Fruit fly (Drosophila melanogaster) whole organism, embryonic: ENCODE results near the gene Mrgn1.

Experiments
- B-H1 ChIP-seq: fragments of 200-800 bp; sonication (Bioruptor generic); IDR thresholded peaks from 3 replicates; pipeline ENCODE4 v1.3.6; 2022; ENCODE audit warnings: missing biosample characterization, missing genetic modification characterization
- B-H2 ChIP-seq: fragments of 200-800 bp; sonication (Bioruptor generic); optimal IDR thresholded peaks from 2 replicates; lab custom pipeline; 2018; ENCODE audit warnings: missing biosample characterization, mild to moderate bottlenecking, missing genetic modification characterization
- Bteb2 ChIP-seq: fragments of 200-800 bp; sonication (Bioruptor generic); optimal IDR thresholded peaks from 2 replicates; lab custom pipeline; 2016; ENCODE audit warnings: missing biosample characterization, missing genetic modification characterization
- CG11723 ChIP-seq: fragments of 200-800 bp; sonication (Bioruptor generic); optimal IDR thresholded peaks from 2 replicates; lab custom pipeline; 2017; ENCODE audit warnings: missing biosample characterization, mild to moderate bottlenecking, missing genetic modification characterization
- CG13296 ChIP-seq: fragments of 200-800 bp; sonication (Bioruptor generic); optimal IDR thresholded peaks from 3 replicates; lab custom pipeline; 2018; ENCODE audit warnings: missing biosample characterization, mild to moderate bottlenecking, missing genetic modification characterization
- CG15479 ChIP-seq: fragments of 200-800 bp; sonication (Bioruptor generic); optimal IDR thresholded peaks from 3 replicates; lab custom pipeline; 2019; ENCODE audit warnings: missing biosample characterization, mild to moderate bottlenecking, missing genetic modification characterization, moderate library complexity
- CG15514 ChIP-seq: fragments of 200-800 bp; sonication (Bioruptor generic); optimal IDR thresholded peaks from 3 replicates; lab custom pipeline; 2017; ENCODE audit warnings: missing biosample characterization, missing genetic modification characterization, mild to moderate bottlenecking, moderate library complexity, missing genetic modification reagents
- CG15696 ChIP-seq: fragments of 200-800 bp; sonication (Bioruptor generic); optimal IDR thresholded peaks from 2 replicates; lab custom pipeline; 2019; ENCODE audit warnings: missing biosample characterization, mild to moderate bottlenecking, missing genetic modification characterization, moderate library complexity
- CG16863 ChIP-seq: fragments of 200-800 bp; sonication (Bioruptor generic); optimal IDR thresholded peaks from 3 replicates; lab custom pipeline; 2016; ENCODE audit warnings: missing biosample characterization, missing genetic modification characterization
- CG2712 ChIP-seq: fragments of 200-800 bp; optimal IDR thresholded peaks from 3 replicates; lab custom pipeline; 2019; ENCODE audit warnings: missing biosample characterization, mild to moderate bottlenecking, missing genetic modification characterization, moderate library complexity
- CG2889 ChIP-seq: fragments of 200-800 bp; sonication (Bioruptor generic); IDR thresholded peaks from 3 replicates; pipeline ENCODE4 v1.3.6; 2022; ENCODE audit warnings: missing biosample characterization, missing genetic modification characterization
- CG3838 ChIP-seq: fragments of 200-800 bp; sonication (Bioruptor generic); optimal IDR thresholded peaks from 3 replicates; lab custom pipeline; 2016; ENCODE audit warnings: missing biosample characterization, missing genetic modification characterization
- CG42726 ChIP-seq: fragments of 200-800 bp; sonication (Bioruptor generic); IDR thresholded peaks from 2 replicates; pipeline ENCODE4 v1.3.6; 2022; ENCODE audit warnings: missing biosample characterization, missing genetic modification characterization; ENCODE audit not compliant: partially characterized antibody
- CG6654 ChIP-seq: fragments of 200-800 bp; sonication (Bioruptor generic); optimal IDR thresholded peaks from 2 replicates; lab custom pipeline; 2017; ENCODE audit warnings: missing biosample characterization, mild to moderate bottlenecking, missing genetic modification characterization
- CG8089 ChIP-seq: fragments of 200-800 bp; sonication (Bioruptor generic); optimal IDR thresholded peaks from 3 replicates; lab custom pipeline; 2016; ENCODE audit warnings: missing biosample characterization, missing genetic modification characterization
- CTCF ChIP-seq: fragments of 200-800 bp; sonication (Bioruptor generic); optimal IDR thresholded peaks from 2 replicates; lab custom pipeline; 2017; ENCODE audit warnings: missing biosample characterization, mild to moderate bottlenecking, missing genetic modification characterization, moderate library complexity
- Dad ChIP-seq: fragments of 200-800 bp; sonication (Bioruptor generic); optimal IDR thresholded peaks from 3 replicates; lab custom pipeline; 2016; ENCODE audit warnings: missing biosample characterization, missing genetic modification characterization
- Dll ChIP-seq: fragments of 200-800 bp; sonication (Bioruptor generic); IDR thresholded peaks from 4 replicates; pipeline ENCODE4 v1.3.6; 2022; ENCODE audit warnings: missing biosample characterization, missing genetic modification characterization; ENCODE audit not compliant: partially characterized antibody
- E2f2 ChIP-seq: fragments of 200-800 bp; sonication (Bioruptor generic); IDR thresholded peaks from 2 replicates; pipeline ENCODE4 v1.3.6; 2022; ENCODE audit warnings: missing biosample characterization, missing genetic modification characterization
- Gsc ChIP-seq: fragments of 200-800 bp; sonication (Bioruptor generic); IDR thresholded peaks from 2 replicates; pipeline ENCODE4 v1.3.6; 2022; ENCODE audit warnings: missing biosample characterization, missing genetic modification characterization
- Jarid2 ChIP-seq: fragments of 200-800 bp; sonication (Bioruptor generic); optimal IDR thresholded peaks from 3 replicates; lab custom pipeline; 2017; ENCODE audit warnings: mild to moderate bottlenecking, missing biosample characterization, missing genetic modification reagents, missing genetic modification characterization
- Max ChIP-seq: fragments of 200-800 bp; sonication (Bioruptor generic); optimal IDR thresholded peaks from 2 replicates; lab custom pipeline; 2016; ENCODE audit warnings: missing biosample characterization, mild to moderate bottlenecking, missing genetic modification characterization
- NC2β ChIP-seq: fragments of 200-800 bp; sonication (Bioruptor generic); optimal IDR thresholded peaks from 2 replicates; lab custom pipeline; 2016; ENCODE audit warnings: missing biosample characterization, missing genetic modification characterization
- Oaz ChIP-seq: fragments of 200-800 bp; sonication (Bioruptor generic); IDR thresholded peaks from 2 replicates; pipeline ENCODE4 v1.3.6; 2022; ENCODE audit warnings: missing biosample characterization, missing genetic modification characterization
- Ssrp ChIP-seq: fragments of 200-800 bp; sonication (Bioruptor generic); optimal IDR thresholded peaks from 2 replicates; lab custom pipeline; 2018; ENCODE audit warnings: missing biosample characterization, mild to moderate bottlenecking, missing genetic modification characterization, moderate library complexity
- Vsx1 ChIP-seq: fragments of 200-800 bp; sonication (Bioruptor generic); optimal IDR thresholded peaks from 2 replicates; lab custom pipeline; 2017; ENCODE audit warnings: missing biosample characterization, mild to moderate bottlenecking, missing genetic modification characterization, missing genetic modification reagents
- ash1 ChIP-seq: fragments of 200-800 bp; sonication (Bioruptor generic); optimal IDR thresholded peaks from 2 replicates; lab custom pipeline; 2018; ENCODE audit warnings: missing biosample characterization, mild to moderate bottlenecking, missing genetic modification characterization
- bsh ChIP-seq, 2 experiments: fragments of 200-800 bp; sonication (Bioruptor generic); optimal IDR thresholded peaks; 2 replicates each; lab custom pipeline; 2017 to 2018; ENCODE audit warnings: mild to moderate bottlenecking in 2 of 2, missing biosample characterization in 2 of 2, missing genetic modification characterization in 2 of 2, moderate library complexity in 1 of 2
- dm ChIP-seq: fragments of 200-800 bp; sonication (Bioruptor generic); optimal IDR thresholded peaks from 3 replicates; lab custom pipeline; 2016; ENCODE audit warnings: missing biosample characterization, missing genetic modification characterization
- en ChIP-seq: fragments of 200-800 bp; sonication (Bioruptor generic); optimal IDR thresholded peaks from 2 replicates; lab custom pipeline; 2016; ENCODE audit warnings: missing biosample characterization, missing genetic modification characterization
- fd96Cb ChIP-seq: fragments of 200-800 bp; sonication (Bioruptor generic); optimal IDR thresholded peaks from 2 replicates; lab custom pipeline; 2018; ENCODE audit warnings: missing biosample characterization, mild to moderate bottlenecking, missing genetic modification characterization, moderate library complexity
- ftz-f1 ChIP-seq: fragments of 200-800 bp; sonication (Bioruptor generic); optimal IDR thresholded peaks from 2 replicates; lab custom pipeline; 2016; ENCODE audit warnings: missing biosample characterization, missing genetic modification characterization
- gcm ChIP-seq: fragments of 200-800 bp; sonication (Bioruptor generic); optimal IDR thresholded peaks from 2 replicates; lab custom pipeline; 2019; ENCODE audit warnings: missing biosample characterization, mild to moderate bottlenecking, missing genetic modification characterization, moderate library complexity
- gcm2 ChIP-seq: fragments of 200-800 bp; sonication (Bioruptor generic); optimal IDR thresholded peaks from 2 replicates; lab custom pipeline; 2016; ENCODE audit warnings: missing biosample characterization, missing genetic modification characterization
- grau ChIP-seq: fragments of 200-800 bp; optimal IDR thresholded peaks from 3 replicates; lab custom pipeline; 2019; ENCODE audit warnings: missing biosample characterization, mild to moderate bottlenecking, missing genetic modification characterization, moderate library complexity
- hbn ChIP-seq: fragments of 200-800 bp; sonication (Bioruptor generic); IDR thresholded peaks from 2 replicates; pipeline ENCODE4 v1.3.6; 2022; ENCODE audit warnings: missing biosample characterization, missing genetic modification characterization; ENCODE audit not compliant: partially characterized antibody
- inv ChIP-seq: fragments of 200-800 bp; sonication (Bioruptor generic); IDR thresholded peaks from 2 replicates; pipeline ENCODE4 v1.3.6; 2022; ENCODE audit warnings: missing biosample characterization, missing genetic modification characterization; ENCODE audit not compliant: partially characterized antibody
- odd ChIP-seq: fragments of 200-800 bp; sonication (Bioruptor generic); optimal IDR thresholded peaks from 2 replicates; lab custom pipeline; 2017; ENCODE audit warnings: missing biosample characterization, mild to moderate bottlenecking, missing genetic modification characterization
- org-1 ChIP-seq: fragments of 200-800 bp; sonication (Bioruptor generic); optimal IDR thresholded peaks from 2 replicates; lab custom pipeline; 2017; ENCODE audit warnings: missing biosample characterization, missing genetic modification characterization
- peb ChIP-seq: fragments of 200-800 bp; sonication (Bioruptor generic); IDR thresholded peaks from 2 replicates; pipeline ENCODE4 v1.3.6; 2022; ENCODE audit warnings: missing biosample characterization, missing genetic modification characterization
- pita ChIP-seq: fragments of 200-800 bp; sonication (Bioruptor generic); optimal IDR thresholded peaks from 2 replicates; lab custom pipeline; 2017; ENCODE audit warnings: missing biosample characterization, mild to moderate bottlenecking, missing genetic modification characterization
- repo ChIP-seq: fragments of 200-800 bp; sonication (Bioruptor generic); optimal IDR thresholded peaks from 2 replicates; lab custom pipeline; 2016; ENCODE audit warnings: missing biosample characterization, missing genetic modification characterization
- rib ChIP-seq: fragments of 200-800 bp; sonication (Bioruptor generic); IDR thresholded peaks from 2 replicates; pipeline ENCODE4 v1.3.6; 2022; ENCODE audit warnings: missing biosample characterization, missing genetic modification characterization
- slp2 ChIP-seq: fragments of 200-800 bp; sonication (Bioruptor generic); optimal IDR thresholded peaks from 2 replicates; lab custom pipeline; 2016; ENCODE audit warnings: missing biosample characterization, missing genetic modification characterization
- sug ChIP-seq: fragments of 200-800 bp; optimal IDR thresholded peaks from 2 replicates; lab custom pipeline; 2019; ENCODE audit warnings: missing biosample characterization, mild to moderate bottlenecking, missing genetic modification characterization, moderate library complexity
- toy ChIP-seq: fragments of 200-800 bp; sonication (Bioruptor generic); IDR thresholded peaks from 2 replicates; pipeline ENCODE4 v1.3.6; 2022; ENCODE audit warnings: missing biosample characterization, missing genetic modification characterization
- twi ChIP-seq: fragments of 200-800 bp; optimal IDR thresholded peaks from 2 replicates; lab custom pipeline; 2019; ENCODE audit warnings: missing biosample characterization, mild to moderate bottlenecking, missing genetic modification characterization, moderate library complexity
- unc-4 ChIP-seq: fragments of 200-800 bp; sonication (Bioruptor generic); IDR thresholded peaks from 2 replicates; pipeline ENCODE4 v1.3.6; 2022; ENCODE audit warnings: missing biosample characterization, missing genetic modification characterization; ENCODE audit not compliant: partially characterized antibody

Mrgn1 gene

DNA sequence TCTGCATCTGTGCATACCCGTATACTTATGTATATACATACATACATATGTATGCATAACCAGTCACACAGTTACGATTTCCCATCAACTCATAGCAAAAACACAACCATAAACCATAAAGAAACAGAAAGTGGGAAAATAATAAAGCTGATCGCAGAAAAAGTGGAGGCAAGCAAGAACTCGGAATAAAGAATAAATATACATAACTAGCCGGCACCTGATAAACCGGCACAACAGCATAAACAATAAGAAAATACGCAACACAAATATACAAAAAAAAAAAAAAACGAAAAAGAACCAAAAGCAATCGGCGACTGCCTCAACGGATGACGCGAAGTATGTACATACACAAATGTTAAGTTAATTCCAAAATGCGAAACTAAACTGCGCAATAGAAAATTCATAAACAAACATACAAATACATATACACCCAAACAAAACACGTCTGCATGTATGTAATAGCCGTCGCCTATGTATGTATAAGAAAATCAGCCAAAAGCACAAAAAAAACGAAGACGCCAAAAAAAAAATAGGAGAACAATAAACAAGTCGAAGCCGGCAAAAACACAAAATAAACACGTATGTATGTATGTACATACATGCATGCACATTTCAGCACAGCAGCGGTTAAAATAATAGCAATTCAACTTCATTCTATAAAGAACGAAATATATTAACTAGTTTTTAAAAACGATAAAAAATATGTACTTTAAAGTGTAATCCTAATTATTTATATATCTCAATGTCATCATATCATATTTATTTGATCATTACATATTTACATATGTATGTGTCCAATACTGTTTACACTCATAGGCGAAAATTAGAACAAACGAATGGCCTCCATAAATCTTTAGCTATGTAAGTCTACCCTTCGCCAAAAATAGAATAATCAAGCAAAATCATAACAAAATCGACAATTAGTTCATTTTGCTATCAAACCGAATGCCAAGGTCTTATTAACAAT is 27.4 kb upstream of the Mrgn1 start (continued):
- TF ChIP-seq ftz-f1 (GFP tag; lab: Kevin White, UChicago) = peak; percentile 22
- peak; percentile 16 for TF ChIP-seq Bteb2
- TF ChIP-seq CG13296 (GFP tag; lab: Kevin White, UChicago) = peak; percentile 70
- TF ChIP-seq grau (tag; lab: Kevin White, UChicago) = peak; percentile 86
- TF ChIP-seq E2f2 (GFP tag; lab: Robert Waterston, UW) = peak; percentile 55
- TF ChIP-seq Ssrp (tag; lab: Kevin White, UChicago) = peak; percentile 39
- peak; percentile 38 for TF ChIP-seq Jarid2 (GFP tag; lab: Kevin White, UChicago)
- TF ChIP-seq bsh (GFP tag; optimal IDR thresholded peaks at IDR 0.05; lab: Kevin White, UChicago) = peak in 1 of 2 experiments; percentile 63
- no peak for TF ChIP-seq CTCF (GFP tag; lab: Kevin White, UChicago)
- peak; percentile 24 for TF ChIP-seq gcm (GFP tag; lab: Kevin White, UChicago)
- TF ChIP-seq B-H1 (GFP tag; lab: Robert Waterston, UW) = peak; percentile 53; the same call in 2 of the 3 replicates
- TF ChIP-seq org-1 (GFP tag; lab: Kevin White, UChicago) = peak; percentile 68
- no peak for TF ChIP-seq pita (GFP tag; lab: Kevin White, UChicago)
- no peak for TF ChIP-seq CG3838 (GFP tag; lab: Kevin White, UChicago)
- no peak for TF ChIP-seq en (GFP tag; lab: Kevin White, UChicago)
- TF ChIP-seq CG8089 = no peak
- TF ChIP-seq CG15696 = no peak
- peak; percentile 57; the same call in 1 of the 2 replicates for TF ChIP-seq toy
- peak; percentile 50 for TF ChIP-seq odd (GFP tag; lab: Kevin White, UChicago)
- TF ChIP-seq B-H2 (GFP tag; lab: Kevin White, UChicago) = no peak
- TF ChIP-seq hbn (GFP tag; lab: Robert Waterston, UW) = no peak
- no peak for TF ChIP-seq CG6654 (GFP tag; lab: Kevin White, UChicago)
- no peak for TF ChIP-seq NC2β (GFP tag; lab: Kevin White, UChicago)
- TF ChIP-seq ash1 (GFP tag; lab: Kevin White, UChicago) = no peak
- TF ChIP-seq Gsc (GFP tag; lab: Robert Waterston, UW) = no peak
- no peak for TF ChIP-seq Vsx1 (GFP tag; lab: Kevin White, UChicago)
- peak; percentile 1 for TF ChIP-seq gcm2 (GFP tag; lab: Kevin White, UChicago)
- no peak for TF ChIP-seq Max (GFP tag; lab: Kevin White, UChicago)
- TF ChIP-seq repo (GFP tag; lab: Kevin White, UChicago) = no peak
- peak; percentile 54; the same call in 1 of the 2 replicates for TF ChIP-seq Oaz
- no peak for TF ChIP-seq CG15479 (GFP tag; lab: Kevin White, UChicago)
- peak; percentile 66 for TF ChIP-seq CG15514
- TF ChIP-seq CG42726 (GFP tag; lab: Robert Waterston, UW) = no peak
- no peak for TF ChIP-seq inv (GFP tag; lab: Robert Waterston, UW)
- no peak for TF ChIP-seq CG11723 (GFP tag; lab: Kevin White, UChicago)
- peak; percentile 9 for TF ChIP-seq twi (tag; lab: Kevin White, UChicago)
- peak; percentile 43 for TF ChIP-seq fd96Cb
- 0 out of 3 replicates have a peak, but pooled peaks have one; percentile 39 for TF ChIP-seq CG2889 (GFP tag; lab: Robert Waterston, UW)
- TF ChIP-seq Dad (GFP tag; lab: Kevin White, UChicago) = no peak
- TF ChIP-seq slp2 (GFP tag; lab: Kevin White, UChicago) = no peak
- no peak for TF ChIP-seq dm (GFP tag; lab: Kevin White, UChicago)
- peak; percentile 75 for TF ChIP-seq CG2712 (tag; lab: Kevin White, UChicago)
- peak; percentile 5 for TF ChIP-seq CG16863
- no peak for TF ChIP-seq sug (tag; lab: Kevin White, UChicago)
- 0 out of 2 replicates have a peak, but pooled peaks have one; percentile 8 for TF ChIP-seq peb (GFP tag; lab: Robert Waterston, UW)
- peak; percentile 59 for TF ChIP-seq rib (GFP tag; lab: Robert Waterston, UW)
- TF ChIP-seq unc-4 (GFP tag; lab: Robert Waterston, UW) = no peak
- TF ChIP-seq Dll (GFP tag; lab: Robert Waterston, UW) = no peak
